Fruit fly (Drosophila melanogaster) whole organism, adult: Measurements from ENCODE around the gene CG15629.

Source experiments
- CG11617 ChIP-seq: fragments of 200-800 bp; sonication (Bioruptor generic); optimal IDR thresholded peaks from 2 replicates; lab custom pipeline; 2017; ENCODE audit warnings: mild to moderate bottlenecking, missing biosample characterization, missing genetic modification reagents, missing genetic modification characterization
- CG12768 ChIP-seq: fragments of 200-800 bp; sonication (Bioruptor generic); optimal IDR thresholded peaks from 2 replicates; lab custom pipeline; 2017; ENCODE audit warnings: missing biosample characterization, missing genetic modification characterization, mild to moderate bottlenecking, moderate library complexity, missing genetic modification reagents
- CG14711 ChIP-seq: fragments of 200-800 bp; sonication (Bioruptor generic); optimal IDR thresholded peaks from 2 replicates; lab custom pipeline; 2018; ENCODE audit warnings: missing biosample characterization, mild to moderate bottlenecking, missing genetic modification characterization, moderate library complexity
- CG1620 ChIP-seq: fragments of 200-800 bp; sonication (Bioruptor generic); optimal IDR thresholded peaks from 2 replicates; lab custom pipeline; 2016; ENCODE audit warnings: missing biosample characterization, missing genetic modification characterization
- CG33017 ChIP-seq: fragments of 200-800 bp; sonication (Bioruptor generic); optimal IDR thresholded peaks from 2 replicates; lab custom pipeline; 2018; ENCODE audit warnings: missing biosample characterization, mild to moderate bottlenecking, missing genetic modification characterization, moderate library complexity
- CG5204 ChIP-seq: fragments of 200-800 bp; sonication (Bioruptor generic); optimal IDR thresholded peaks from 2 replicates; lab custom pipeline; 2016; ENCODE audit warnings: missing biosample characterization, missing genetic modification characterization
- CG7045 ChIP-seq: fragments of 200-800 bp; sonication (Bioruptor generic); optimal IDR thresholded peaks from 2 replicates; lab custom pipeline; 2017; ENCODE audit warnings: missing biosample characterization, mild to moderate bottlenecking, missing genetic modification characterization
- CG7101 ChIP-seq: fragments of 200-800 bp; sonication (Bioruptor generic); optimal IDR thresholded peaks from 2 replicates; lab custom pipeline; 2018; ENCODE audit warnings: missing biosample characterization, mild to moderate bottlenecking, missing genetic modification characterization, moderate library complexity
- Clk ChIP-seq: fragments of 200-800 bp; sonication (Bioruptor generic); optimal IDR thresholded peaks from 2 replicates; lab custom pipeline; 2017; ENCODE audit warnings: missing biosample characterization, missing genetic modification characterization
- Crg-1 ChIP-seq: fragments of 200-800 bp; sonication (Bioruptor generic); optimal IDR thresholded peaks from 2 replicates; lab custom pipeline; 2016; ENCODE audit warnings: missing biosample characterization, missing genetic modification characterization
- Hr96 ChIP-seq: fragments of 200-800 bp; sonication (Bioruptor generic); optimal IDR thresholded peaks from 2 replicates; lab custom pipeline; 2016; ENCODE audit warnings: missing biosample characterization, missing genetic modification characterization
- Mnt ChIP-seq: fragments of 200-800 bp; sonication (Bioruptor generic); optimal IDR thresholded peaks from 2 replicates; lab custom pipeline; 2016; ENCODE audit warnings: missing biosample characterization, mild to moderate bottlenecking, missing genetic modification characterization
- bab1 ChIP-seq: fragments of 200-800 bp; sonication (Bioruptor generic); optimal IDR thresholded peaks from 3 replicates; lab custom pipeline; 2019; ENCODE audit warnings: missing biosample characterization, mild to moderate bottlenecking, missing genetic modification characterization, moderate library complexity
- cic ChIP-seq: fragments of 200-800 bp; sonication (Bioruptor generic); optimal IDR thresholded peaks from 2 replicates; lab custom pipeline; 2017; ENCODE audit warnings: missing biosample characterization, mild to moderate bottlenecking, missing genetic modification characterization, moderate library complexity
- cnc ChIP-seq, 2 experiments: fragments of >200 bp; optimal IDR thresholded peaks; 2 replicates each; lab custom pipeline; 2017
- kay ChIP-seq: fragments of 200-800 bp; sonication (Bioruptor generic); peaks from one replicate; lab custom pipeline; 2016; ENCODE audit warnings: missing biosample characterization, missing genetic modification characterization, borderline replicate concordance
- ovo ChIP-seq: fragments of 200-800 bp; sonication (Bioruptor generic); optimal IDR thresholded peaks from 2 replicates; lab custom pipeline; 2016; ENCODE audit warnings: missing biosample characterization, missing genetic modification characterization
- pad ChIP-seq: fragments of 200-800 bp; sonication (Bioruptor generic); optimal IDR thresholded peaks from 3 replicates; lab custom pipeline; 2017; ENCODE audit warnings: missing biosample characterization, missing genetic modification characterization, mild to moderate bottlenecking, moderate library complexity, missing genetic modification reagents
- tj ChIP-seq: fragments of 200-800 bp; sonication (Bioruptor generic); optimal IDR thresholded peaks from 3 replicates; lab custom pipeline; 2017; ENCODE audit warnings: missing biosample characterization, mild to moderate bottlenecking, missing genetic modification characterization, moderate library complexity
- toe ChIP-seq: fragments of 200-800 bp; sonication (Bioruptor generic); optimal IDR thresholded peaks from 2 replicates; lab custom pipeline; 2016; ENCODE audit warnings: missing biosample characterization, missing genetic modification characterization

CG15629 gene

dm6 chr2L:4854822-4855221 lies 42.0 kb downstream of the CG15629 start:
- TF ChIP-seq tj (GFP tag; lab: Kevin White, UChicago) (no peak), cic (GFP tag; lab: Kevin White, UChicago) (no peak), kay (GFP tag; lab: Kevin White, UChicago) (no peak), CG1620 (GFP tag; lab: Kevin White, UChicago) (no peak), Mnt (no peak), CG7045 (GFP tag; lab: Kevin White, UChicago) (no peak), ovo (no peak), Hr96 (GFP tag; lab: Kevin White, UChicago) (no peak), CG12768 (GFP tag; lab: Kevin White, UChicago) (no peak), cnc (optimal IDR thresholded peaks at IDR 0.05; lab: Kevin White, UChicago) (no peak), bab1 (GFP tag; lab: Kevin White, UChicago) (no peak), CG7101 (no peak), CG33017 (no peak), CG14711 (no peak), CG5204 (GFP tag; lab: Kevin White, UChicago) (no peak), Crg-1 (no peak), pad (no peak), CG11617 (GFP tag; lab: Kevin White, UChicago) (no peak), Clk (no peak), toe (no peak)

dm6 chr2L:4856118-4856517 lies 43.3 kb downstream of the CG15629 start:
- TF ChIP-seq cic (GFP tag; lab: Kevin White, UChicago) (no peak), Mnt (no peak), CG33017 (no peak), pad (no peak), CG11617 (GFP tag; lab: Kevin White, UChicago) (no peak), toe (no peak), CG7045 (GFP tag; lab: Kevin White, UChicago) (no peak), CG14711 (no peak), ovo (no peak), CG1620 (GFP tag; lab: Kevin White, UChicago) (no peak), Clk (no peak), Hr96 (GFP tag; lab: Kevin White, UChicago) (no peak), kay (GFP tag; lab: Kevin White, UChicago) (no peak)

- TF ChIP-seq CG11617 (GFP tag; lab: Kevin White, UChicago), result no peak
- no peak for TF ChIP-seq Mnt
- no peak for TF ChIP-seq CG33017
- no peak for TF ChIP-seq bab1 (GFP tag; lab: Kevin White, UChicago)
- TF ChIP-seq CG7045 (GFP tag; lab: Kevin White, UChicago), result no peak
- no peak for TF ChIP-seq Clk
- TF ChIP-seq CG5204 (GFP tag; lab: Kevin White, UChicago), result no peak
- TF ChIP-seq CG1620 (GFP tag; lab: Kevin White, UChicago), result no peak
- no peak for TF ChIP-seq cnc (optimal IDR thresholded peaks at IDR 0.05; lab: Kevin White, UChicago)
- no peak for TF ChIP-seq CG12768 (GFP tag; lab: Kevin White, UChicago)
- TF ChIP-seq kay (GFP tag; lab: Kevin White, UChicago), result no peak
- no peak for TF ChIP-seq toe
- no peak for TF ChIP-seq cic (GFP tag; lab: Kevin White, UChicago)
- TF ChIP-seq pad, result no peak
- no peak for TF ChIP-seq tj (GFP tag; lab: Kevin White, UChicago)
- TF ChIP-seq Crg-1, result no peak
- no peak for TF ChIP-seq ovo
- no peak for TF ChIP-seq CG7101
- TF ChIP-seq CG14711, result no peak
Measured at dm6 chr2L:4861503-4861902, 48.7 kb downstream of the CG15629 start.

- no peak for TF ChIP-seq CG7101
- no peak for TF ChIP-seq CG1620 (GFP tag; lab: Kevin White, UChicago)
- TF ChIP-seq Mnt, result no peak
- TF ChIP-seq cic (GFP tag; lab: Kevin White, UChicago), result no peak
- TF ChIP-seq Clk, result no peak
- no peak for TF ChIP-seq CG7045 (GFP tag; lab: Kevin White, UChicago)
- TF ChIP-seq toe, result no peak
- TF ChIP-seq Hr96 (GFP tag; lab: Kevin White, UChicago), result no peak
- TF ChIP-seq CG14711, result no peak
- TF ChIP-seq kay (GFP tag; lab: Kevin White, UChicago), result no peak
- no peak for TF ChIP-seq bab1 (GFP tag; lab: Kevin White, UChicago)
- TF ChIP-seq Crg-1, result no peak
- TF ChIP-seq pad, result no peak
- no peak for TF ChIP-seq CG5204 (GFP tag; lab: Kevin White, UChicago)
- TF ChIP-seq CG33017, result no peak
- TF ChIP-seq ovo, result no peak
- TF ChIP-seq cnc (optimal IDR thresholded peaks at IDR 0.05; lab: Kevin White, UChicago), result no peak
- no peak for TF ChIP-seq tj (GFP tag; lab: Kevin White, UChicago)
- no peak for TF ChIP-seq CG11617 (GFP tag; lab: Kevin White, UChicago)
- no peak for TF ChIP-seq CG12768 (GFP tag; lab: Kevin White, UChicago)
Measured at dm6 chr2L:4865400-4865799, 52.6 kb downstream of the CG15629 start.
